Fruit fly (Drosophila melanogaster): ENCODE results near the gene CG3655.

Gene CG3655

dm6 chrX:1082417-1082816, 52.3 kb downstream of the CG3655 start:
- TF ChIP-seq CG14655 (GFP tag; optimal IDR thresholded peaks at IDR 0.05) (no peak), CG9948 (tag; optimal IDR thresholded peaks at IDR 0.05) (no peak), D1 (tag; optimal IDR thresholded peaks at IDR 0.05) (no peak), fd96Ca (GFP tag; IDR thresholded peaks at IDR 0.05) (no peak), rn (GFP tag; IDR thresholded peaks at IDR 0.05) (no peak), CG12605 (GFP tag; IDR thresholded peaks at IDR 0.05) (no peak), EcR (GFP tag; optimal IDR thresholded peaks at IDR 0.05) (no peak), Pif1B (GFP tag; optimal IDR thresholded peaks at IDR 0.05) (no peak), CG8301 (tag; optimal IDR thresholded peaks at IDR 0.05) (no peak), Ets98B (GFP tag; IDR thresholded peaks at IDR 0.05) (no peak), Snoo (tag; optimal IDR thresholded peaks at IDR 0.05) (no peak), CG34367 (tag; optimal IDR thresholded peaks at IDR 0.05) (no peak), CG32121 (GFP tag; IDR thresholded peaks at IDR 0.05) (no peak), CG4496 (GFP tag; IDR thresholded peaks at IDR 0.05) (no peak), CG15710 (tag; optimal IDR thresholded peaks at IDR 0.05) (no peak)

DNA sequence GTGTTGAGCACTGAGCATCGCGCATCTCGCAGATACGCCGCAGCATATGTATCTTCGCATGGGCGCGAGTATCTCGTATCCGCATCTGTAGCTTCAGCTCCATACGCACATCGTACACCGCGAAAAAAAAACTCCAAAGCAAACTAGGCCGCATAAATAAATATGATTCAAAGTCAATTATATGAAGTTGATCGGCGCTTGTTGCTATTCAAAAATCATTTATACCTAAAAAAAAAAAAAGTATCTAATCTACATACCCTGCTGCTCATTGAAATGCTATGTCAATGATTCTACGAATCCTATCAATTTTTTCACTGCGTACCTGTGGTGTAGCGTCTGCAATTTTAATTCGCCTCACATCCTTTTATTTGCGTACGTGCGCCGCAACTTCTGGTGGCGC, 54.0 kb downstream of the CG3655 start:
- TF ChIP-seq CG17806 (tag; optimal IDR thresholded peaks at IDR 0.05) (peak; percentile 37), Snoo (tag; optimal IDR thresholded peaks at IDR 0.05) (no peak), D1 (tag; optimal IDR thresholded peaks at IDR 0.05) (no peak), CG4496 (GFP tag; IDR thresholded peaks at IDR 0.05) (0 out of 3 replicates have a peak, but pooled peaks have one; percentile 47), CG10348 (GFP tag; IDR thresholded peaks at IDR 0.05) (no peak), CG15710 (tag; optimal IDR thresholded peaks at IDR 0.05) (peak; percentile 44), rn (GFP tag; IDR thresholded peaks at IDR 0.05) (no peak), Pif1B (GFP tag; optimal IDR thresholded peaks at IDR 0.05) (peak; percentile 49), CG34367 (tag; optimal IDR thresholded peaks at IDR 0.05) (peak; percentile 7), CG12605 (GFP tag; IDR thresholded peaks at IDR 0.05) (no peak), CG9948 (tag; optimal IDR thresholded peaks at IDR 0.05) (peak; percentile 41), Ets98B (GFP tag; IDR thresholded peaks at IDR 0.05) (no peak), CG13204 (GFP tag; optimal IDR thresholded peaks at IDR 0.05) (no peak), CG14655 (GFP tag; optimal IDR thresholded peaks at IDR 0.05) (peak; percentile 70), fd96Ca (GFP tag; IDR thresholded peaks at IDR 0.05) (no peak), CG32121 (GFP tag; IDR thresholded peaks at IDR 0.05) (0 out of 2 replicates have a peak, but pooled peaks have one; percentile 41), EcR (GFP tag; optimal IDR thresholded peaks at IDR 0.05) (no peak), CG8159 (tag; optimal IDR thresholded peaks at IDR 0.05) (peak; percentile 27), gl (tag; optimal IDR thresholded peaks at IDR 0.05) (no peak), CG8301 (tag; optimal IDR thresholded peaks at IDR 0.05) (peak; percentile 45), Pif1A (GFP tag; optimal IDR thresholded peaks at IDR 0.05) (peak; percentile 43)

DNA sequence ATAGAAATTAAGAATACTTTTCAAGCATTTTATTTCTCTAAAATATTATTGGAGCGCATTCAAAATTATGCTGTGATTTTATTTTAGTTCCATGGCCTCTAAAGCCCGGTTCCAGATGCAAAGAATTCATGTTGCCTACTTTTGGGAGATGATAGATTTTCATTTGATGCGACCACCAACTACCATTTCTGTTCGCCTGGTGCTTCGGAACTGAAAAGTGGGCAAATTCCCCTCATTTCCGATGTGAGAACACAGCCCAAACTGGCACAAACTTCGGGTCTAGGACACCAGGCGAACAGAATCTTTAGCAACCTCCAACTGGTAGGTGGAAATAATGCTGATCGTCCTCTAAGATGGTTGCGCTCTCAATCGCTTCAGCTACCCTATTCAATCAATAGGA, 71.6 kb downstream of the CG3655 start:
- no peak for TF ChIP-seq CG14655 (GFP tag; optimal IDR thresholded peaks at IDR 0.05)
- no peak for TF ChIP-seq Pif1B (GFP tag; optimal IDR thresholded peaks at IDR 0.05)
- TF ChIP-seq CG34367 (tag; optimal IDR thresholded peaks at IDR 0.05): no peak
- TF ChIP-seq CG9948 (tag; optimal IDR thresholded peaks at IDR 0.05): no peak
- no peak for TF ChIP-seq fd96Ca (GFP tag; IDR thresholded peaks at IDR 0.05)
- no peak for TF ChIP-seq CG8159 (tag; optimal IDR thresholded peaks at IDR 0.05)
- no peak for TF ChIP-seq Ets98B (GFP tag; IDR thresholded peaks at IDR 0.05)
- no peak for TF ChIP-seq CG4496 (GFP tag; IDR thresholded peaks at IDR 0.05)
- TF ChIP-seq CG10348 (GFP tag; IDR thresholded peaks at IDR 0.05): no peak
- no peak for TF ChIP-seq CG12605 (GFP tag; IDR thresholded peaks at IDR 0.05)
- TF ChIP-seq CG13204 (GFP tag; optimal IDR thresholded peaks at IDR 0.05): no peak
- no peak for TF ChIP-seq Pif1A (GFP tag; optimal IDR thresholded peaks at IDR 0.05)
- TF ChIP-seq Snoo (tag; optimal IDR thresholded peaks at IDR 0.05): no peak

DNA sequence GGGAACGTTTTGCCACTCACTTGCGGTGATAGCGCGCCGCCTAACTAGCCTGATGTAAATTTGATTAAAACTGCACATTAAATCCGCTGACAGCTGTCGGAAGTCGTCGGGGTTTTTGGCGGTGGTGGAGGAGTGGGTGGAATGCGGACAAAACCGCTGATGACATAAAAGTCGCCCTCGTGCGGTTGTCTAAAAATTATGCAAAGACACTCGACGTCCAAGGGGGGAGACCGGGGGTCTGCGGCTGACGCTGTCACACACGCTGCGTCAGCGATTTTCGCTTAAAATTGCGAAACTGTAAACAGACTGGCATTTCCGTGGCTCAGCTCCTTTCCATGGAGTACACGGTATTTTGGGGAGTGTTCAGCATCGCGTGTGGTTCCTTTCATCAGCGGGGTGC, 78.4 kb downstream of the CG3655 start:
- TF ChIP-seq D1 (tag; optimal IDR thresholded peaks at IDR 0.05): no peak
- TF ChIP-seq CG4496 (GFP tag; IDR thresholded peaks at IDR 0.05): peak; percentile 55; the same call in 1 of the 3 replicates

- TF ChIP-seq EcR (GFP tag; optimal IDR thresholded peaks at IDR 0.05) (peak; percentile 56), rn (GFP tag; IDR thresholded peaks at IDR 0.05) (peak; percentile 38; the same call in 1 of the 2 replicates), CG15710 (tag; optimal IDR thresholded peaks at IDR 0.05) (peak; percentile 68), CG8159 (tag; optimal IDR thresholded peaks at IDR 0.05) (peak; percentile 71), CG4496 (GFP tag; IDR thresholded peaks at IDR 0.05) (peak; percentile 77), CG13204 (GFP tag; optimal IDR thresholded peaks at IDR 0.05) (peak; percentile 23), CG9948 (tag; optimal IDR thresholded peaks at IDR 0.05) (peak; percentile 51), CG34367 (tag; optimal IDR thresholded peaks at IDR 0.05) (peak; percentile 65), Snoo (tag; optimal IDR thresholded peaks at IDR 0.05) (peak; percentile 63), CG8301 (tag; optimal IDR thresholded peaks at IDR 0.05) (peak; percentile 57), Pif1A (GFP tag; optimal IDR thresholded peaks at IDR 0.05) (peak; percentile 52), CG17806 (tag; optimal IDR thresholded peaks at IDR 0.05) (peak; percentile 62), D1 (tag; optimal IDR thresholded peaks at IDR 0.05) (no peak), CG10348 (GFP tag; IDR thresholded peaks at IDR 0.05) (no peak), CG14655 (GFP tag; optimal IDR thresholded peaks at IDR 0.05) (peak; percentile 62), Pif1B (GFP tag; optimal IDR thresholded peaks at IDR 0.05) (peak; percentile 47), Ets98B (GFP tag; IDR thresholded peaks at IDR 0.05) (peak; percentile 49), gl (tag; optimal IDR thresholded peaks at IDR 0.05) (peak; percentile 7), CG32121 (GFP tag; IDR thresholded peaks at IDR 0.05) (peak; percentile 67), fd96Ca (GFP tag; IDR thresholded peaks at IDR 0.05) (peak; percentile 71; the same call in 2 of the 3 replicates), CG12605 (GFP tag; IDR thresholded peaks at IDR 0.05) (no peak)
Measured at dm6 chrX:1052684-1053389, 81.9 kb downstream of the CG3655 start.

DNA sequence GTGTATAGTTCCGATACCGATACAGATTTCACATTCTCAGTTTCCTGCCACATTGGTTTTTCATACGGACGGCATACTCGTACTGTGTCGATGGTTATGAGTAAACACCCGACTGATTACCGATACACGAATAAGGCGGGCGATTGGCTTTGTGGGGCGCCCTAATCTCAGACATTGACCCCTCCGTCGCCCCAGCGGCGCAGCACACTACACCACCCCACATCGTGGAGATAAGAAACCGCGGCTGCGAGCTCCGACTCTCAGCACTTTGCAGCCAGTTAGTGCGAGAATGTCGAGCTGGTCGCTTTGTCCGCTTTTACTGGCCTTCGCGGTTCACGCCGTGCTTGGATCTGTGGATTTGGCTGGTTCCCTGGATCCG, 83.5 kb downstream of the CG3655 start, which contains the start of gene CG14629:
Gene CG14629 (plus strand): TSS at position 275 of the 379 bp plus-strand sequence.
- TF ChIP-seq EcR (GFP tag; optimal IDR thresholded peaks at IDR 0.05) (peak; percentile 75), CG9948 (tag; optimal IDR thresholded peaks at IDR 0.05) (no peak), CG4496 (GFP tag; IDR thresholded peaks at IDR 0.05) (0 out of 3 replicates have a peak, but pooled peaks have one; percentile 18)
